Worm (Caenorhabditis elegans) whole organism, young adult: ENCODE measurements around the gene snt-7.

Source experiments
- B0261.1 ChIP-seq: sonication (generic microtip); optimal IDR thresholded peaks from 2 replicates; lab custom pipeline; 2016; ENCODE audit warnings: mild to moderate bottlenecking, missing genetic modification characterization, moderate library complexity, missing compliant biosample characterization
- F22D6.2 ChIP-seq: sonication (generic microtip); optimal IDR thresholded peaks from 2 replicates; lab custom pipeline; 2016; ENCODE audit warnings: mild to moderate bottlenecking, missing genetic modification characterization, missing compliant biosample characterization
- F23B12.7 ChIP-seq: sonication (generic microtip); optimal IDR thresholded peaks from 2 replicates; lab custom pipeline; 2017; ENCODE audit warnings: missing genetic modification characterization, mild to moderate bottlenecking, missing compliant biosample characterization, antibody characterized with exemption, moderate library complexity; ENCODE audit not compliant: insufficient read depth
- F37B4.10 ChIP-seq: fragments of 200-800 bp; sonication (Bioruptor generic); IDR thresholded peaks from 2 replicates; pipeline ENCODE4 v1.3.6; 2022; ENCODE audit warnings: missing genetic modification characterization, missing compliant biosample characterization
- F39B2.1 ChIP-seq: fragments of 200-800 bp; sonication (Bioruptor generic); IDR thresholded peaks from 2 replicates; pipeline ENCODE4 v1.3.6; 2022; ENCODE audit warnings: missing genetic modification reagents, missing genetic modification characterization, missing compliant biosample characterization
- ama-1 ChIP-seq, 3 experiments: fragments of 150-350 bp in 1 of 3; sonication (generic microtip) in 2 of 3; optimal IDR thresholded peaks; 2 replicates each; lab custom pipeline; 2014 to 2018; ENCODE audit warnings: missing biosample characterization in 2 of 3, missing genetic modification characterization in 2 of 3, missing genetic modification reagents in 2 of 3
- aptf-3 ChIP-seq: fragments of 200-800 bp; sonication (Bioruptor generic); IDR thresholded peaks from 2 replicates; pipeline ENCODE4 v1.3.6; 2022; ENCODE audit warnings: missing genetic modification characterization, missing compliant biosample characterization
- bed-1 ChIP-seq: fragments of 200-800 bp; sonication (Bioruptor generic); IDR thresholded peaks from 2 replicates; pipeline ENCODE4 v1.3.6; 2022; ENCODE audit warnings: missing genetic modification reagents, missing genetic modification characterization, missing compliant biosample characterization
- cebp-1 ChIP-seq, 2 experiments: fragments of 200-800 bp in 1 of 2; sonication (Bioruptor generic) in 1 of 2; sonication (generic microtip) in 1 of 2; IDR thresholded peaks in 1 of 2; optimal IDR thresholded peaks in 1 of 2; 2 replicates each; pipeline versions ENCODE4 v1.3.6 to Lab custom; 2017 to 2022; ENCODE audit warnings: missing compliant biosample characterization in 2 of 2, missing genetic modification characterization in 2 of 2, mild to moderate bottlenecking in 1 of 2, missing genetic modification reagents in 1 of 2, moderate library complexity in 1 of 2
- ceh-58 ChIP-seq: fragments of 200-800 bp; sonication (Bioruptor generic); IDR thresholded peaks from 2 replicates; pipeline ENCODE4 v1.3.6; 2022; ENCODE audit warnings: missing genetic modification characterization, missing compliant biosample characterization
- chd-7 ChIP-seq: sonication (generic microtip); optimal IDR thresholded peaks from 2 replicates; lab custom pipeline; 2016; ENCODE audit warnings: mild to moderate bottlenecking, missing genetic modification characterization, moderate library complexity, missing compliant biosample characterization
- dpff-1 ChIP-seq: sonication (generic microtip); optimal IDR thresholded peaks from 2 replicates; lab custom pipeline; 2017; ENCODE audit warnings: mild to moderate bottlenecking, missing genetic modification characterization, missing compliant biosample characterization
- egl-18 ChIP-seq: fragments of 200-800 bp; sonication (Bioruptor generic); IDR thresholded peaks from 2 replicates; pipeline ENCODE4 v1.3.6; 2022; ENCODE audit warnings: missing genetic modification reagents, missing genetic modification characterization, missing compliant biosample characterization
- egl-44 ChIP-seq: fragments of 200-800 bp; sonication (Bioruptor generic); IDR thresholded peaks from 2 replicates; pipeline ENCODE4 v1.3.6; 2022; ENCODE audit warnings: missing genetic modification reagents, missing genetic modification characterization, missing compliant biosample characterization
- egrh-3 ChIP-seq: fragments of 200-800 bp; sonication (Bioruptor generic); IDR thresholded peaks from 2 replicates; pipeline ENCODE4 v1.3.6; 2022; ENCODE audit warnings: missing genetic modification reagents, missing genetic modification characterization, missing compliant biosample characterization
- fkh-3 ChIP-seq: sonication (generic microtip); optimal IDR thresholded peaks from 2 replicates; lab custom pipeline; 2016; ENCODE audit warnings: mild to moderate bottlenecking, missing genetic modification characterization, missing compliant biosample characterization
- hlh-26 ChIP-seq: fragments of 200-800 bp; sonication (Bioruptor generic); conservative IDR thresholded peaks from 2 replicates; pipeline ENCODE4 v1.3.6; 2022; ENCODE audit warnings: missing genetic modification reagents, missing genetic modification characterization, missing compliant biosample characterization
- hrde-1 ChIP-seq: sonication (generic microtip); optimal IDR thresholded peaks from 2 replicates; lab custom pipeline; 2016; ENCODE audit warnings: missing genetic modification characterization, mild to moderate bottlenecking, missing compliant biosample characterization, moderate library complexity, missing genotype, missing genetic modification reagents, borderline replicate concordance
- let-607 ChIP-seq, 2 experiments: fragments of 200-800 bp in 1 of 2; sonication (Bioruptor generic) in 1 of 2; sonication (generic microtip) in 1 of 2; optimal IDR thresholded peaks; 2 replicates each; lab custom pipeline; 2016 to 2018; ENCODE audit warnings: mild to moderate bottlenecking in 2 of 2, missing compliant biosample characterization in 2 of 2, missing genetic modification characterization in 2 of 2, moderate library complexity in 2 of 2, missing genotype in 1 of 2
- lin-54 ChIP-seq: fragments of 200-800 bp; sonication (Bioruptor generic); optimal IDR thresholded peaks from 2 replicates; lab custom pipeline; 2018; ENCODE audit warnings: mild to moderate bottlenecking, missing genetic modification characterization, missing compliant biosample characterization
- mxl-1 ChIP-seq: sonication (generic microtip); optimal IDR thresholded peaks from 2 replicates; lab custom pipeline; 2016; ENCODE audit warnings: missing genetic modification characterization, missing compliant biosample characterization
- nfya-1 ChIP-seq: sonication (generic microtip); optimal IDR thresholded peaks from 2 replicates; lab custom pipeline; 2017; ENCODE audit warnings: antibody characterized with exemption, missing compliant biosample characterization, missing genetic modification characterization, borderline replicate concordance; ENCODE audit not compliant: insufficient read depth
- nfya-2 ChIP-seq: fragments of 200-800 bp; sonication (Bioruptor generic); IDR thresholded peaks from 2 replicates; pipeline ENCODE4 v1.3.6; 2022; ENCODE audit warnings: missing genetic modification reagents, missing genetic modification characterization, missing compliant biosample characterization
- rec-8 ChIP-seq, 2 experiments: sonication (generic microtip); optimal IDR thresholded peaks; 2 replicates each; lab custom pipeline; 2016; ENCODE audit warnings: mild to moderate bottlenecking in 2 of 2, missing genetic modification characterization in 2 of 2, missing genetic modification reagents in 2 of 2, missing genotype in 2 of 2, missing biosample characterization in 1 of 2, missing compliant biosample characterization in 1 of 2, moderate library complexity in 1 of 2
- sea-2 ChIP-seq: fragments of 200-800 bp; sonication (Bioruptor generic); IDR thresholded peaks from 2 replicates; pipeline ENCODE4 v1.3.6; 2022; ENCODE audit warnings: missing genetic modification characterization, missing compliant biosample characterization
- sptf-2 ChIP-seq: fragments of 200-800 bp; sonication (Bioruptor generic); optimal IDR thresholded peaks from 2 replicates; lab custom pipeline; 2018; ENCODE audit warnings: mild to moderate bottlenecking, missing genetic modification characterization, missing compliant biosample characterization
- unc-130 ChIP-seq: sonication (generic microtip); optimal IDR thresholded peaks from 2 replicates; lab custom pipeline; 2016; ENCODE audit warnings: missing genetic modification reagents, missing genetic modification characterization, missing compliant biosample characterization
- xnd-1 ChIP-seq: sonication (generic microtip); optimal IDR thresholded peaks from 2 replicates; lab custom pipeline; 2016; ENCODE audit warnings: missing genotype, missing genetic modification reagents, missing genetic modification characterization, missing compliant biosample characterization
- zfh-2 ChIP-seq: fragments of 200-800 bp; sonication (Bioruptor generic); conservative IDR thresholded peaks from 2 replicates; pipeline ENCODE4 v1.3.6; 2022; ENCODE audit warnings: missing genetic modification reagents, missing genetic modification characterization, missing compliant biosample characterization
- ztf-3 ChIP-seq: fragments of 200-800 bp; sonication (Bioruptor generic); optimal IDR thresholded peaks from 2 replicates; lab custom pipeline; 2018; ENCODE audit warnings: mild to moderate bottlenecking, missing genetic modification characterization, missing compliant biosample characterization
- ztf-6 ChIP-seq: fragments of 200-800 bp; sonication (Bioruptor generic); IDR thresholded peaks from 2 replicates; pipeline ENCODE4 v1.3.6; 2022; ENCODE audit warnings: missing genetic modification reagents, missing genetic modification characterization, missing compliant biosample characterization

snt-7 gene

ce11 chrX:15194283-15194682, 4.7 kb downstream of the snt-7 start, which contains the start of gene phat-6:
Gene phat-6, minus strand, starts transcription at chrX:15194383.
- no peak for TF ChIP-seq B0261.1 (tag; lab: Kevin White, UChicago)
- TF ChIP-seq ama-1 (optimal IDR thresholded peaks at IDR 0.05; lab: Kevin White, UChicago): no peak
- TF ChIP-seq ama-1 (GFP tag; optimal IDR thresholded peaks at IDR 0.05; lab: Kevin White, UChicago): no peak
- TF ChIP-seq F23B12.7: no peak
- no peak for TF ChIP-seq hrde-1
- no peak for TF ChIP-seq chd-7 (tag; lab: Kevin White, UChicago)
- TF ChIP-seq rec-8 (tag; optimal IDR thresholded peaks at IDR 0.05; lab: Kevin White, UChicago): no peak
- no peak for TF ChIP-seq egl-44 (GFP tag; lab: Robert Waterston, UW)
- TF ChIP-seq cebp-1 (GFP tag; IDR thresholded peaks at IDR 0.05; lab: Robert Waterston, UW): no peak
- no peak for TF ChIP-seq cebp-1 (tag; optimal IDR thresholded peaks at IDR 0.05; lab: Kevin White, UChicago)
- no peak for TF ChIP-seq dpff-1 (tag; lab: Kevin White, UChicago)
- no peak for TF ChIP-seq bed-1 (GFP tag; lab: Robert Waterston, UW)
- TF ChIP-seq F22D6.2: no peak
- TF ChIP-seq egl-18 (GFP tag; lab: Robert Waterston, UW): no peak
- TF ChIP-seq mxl-1 (tag; lab: Kevin White, UChicago): no peak
- no peak for TF ChIP-seq hlh-26 (GFP tag; lab: Robert Waterston, UW)
- TF ChIP-seq fkh-3 (tag; lab: Kevin White, UChicago): no peak
- TF ChIP-seq nfya-2: no peak
- TF ChIP-seq sptf-2 (GFP tag; lab: Kevin White, UChicago): no peak
- no peak for TF ChIP-seq ceh-58 (GFP tag; lab: Robert Waterston, UW)
- TF ChIP-seq sea-2 (GFP tag; lab: Robert Waterston, UW): no peak

- no peak for TF ChIP-seq let-607 (tag; optimal IDR thresholded peaks at IDR 0.05; lab: Kevin White, UChicago)
- no peak for TF ChIP-seq bed-1 (GFP tag; lab: Robert Waterston, UW)
- TF ChIP-seq ztf-3 (GFP tag; lab: Kevin White, UChicago): no peak
- TF ChIP-seq zfh-2: no peak
- no peak for TF ChIP-seq xnd-1 (tag; lab: Kevin White, UChicago)
- TF ChIP-seq aptf-3 (GFP tag; lab: Robert Waterston, UW): no peak
- TF ChIP-seq F39B2.1 (GFP tag; lab: Robert Waterston, UW): no peak
- no peak for TF ChIP-seq fkh-3 (tag; lab: Kevin White, UChicago)
- TF ChIP-seq nfya-1 (tag; lab: Kevin White, UChicago): no peak
- TF ChIP-seq lin-54 (GFP tag; lab: Kevin White, UChicago): no peak
- no peak for TF ChIP-seq unc-130 (GFP tag; lab: Kevin White, UChicago)
- TF ChIP-seq ztf-6 (GFP tag; lab: Robert Waterston, UW): no peak
- no peak for TF ChIP-seq F37B4.10 (GFP tag; lab: Robert Waterston, UW)
- no peak for TF ChIP-seq chd-7 (tag; lab: Kevin White, UChicago)
These were observed 7.6 kb downstream of the snt-7 start for ce11 chrX:15191370-15191769.

- no peak for TF ChIP-seq F39B2.1 (GFP tag; lab: Robert Waterston, UW)
- peak; percentile 65; the same call in 1 of the 2 replicates for TF ChIP-seq egrh-3 (GFP tag; lab: Robert Waterston, UW)
- no peak for TF ChIP-seq F22D6.2
- TF ChIP-seq, all 124 proteins: peak for 1
These were observed 9.1 kb downstream of the snt-7 start, which contains the start of gene T10B10.4 for ce11 chrX:15189823-15190222. Gene T10B10.4, plus strand, starts transcription at chrX:15190123.
